Worm (Caenorhabditis elegans): Measurements from ENCODE around the gene C54F6.20.

DNA sequence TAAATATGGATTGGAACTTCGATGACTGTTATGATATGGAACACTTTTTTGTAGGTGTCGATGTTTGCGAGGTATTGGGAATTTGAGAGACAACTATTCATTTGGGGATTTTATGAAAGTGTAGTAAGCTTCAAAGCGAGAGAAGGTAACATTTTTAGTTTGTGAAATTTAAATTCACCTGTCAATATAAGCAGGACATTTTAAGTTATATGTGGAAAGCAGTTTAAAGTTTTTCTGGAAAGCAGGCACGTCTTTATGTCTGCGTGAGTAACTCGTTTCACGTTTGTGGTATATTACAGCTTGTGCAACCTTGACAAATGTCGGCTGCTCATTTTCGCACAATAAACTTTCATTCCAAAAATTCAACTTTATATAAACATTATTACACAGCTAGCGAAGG, 20.3 kb upstream of the C54F6.20 start, which contains the start of gene srh-229:
- TF ChIP-seq ztf-29 (GFP tag; IDR thresholded peaks at IDR 0.05) (no peak), cog-1 (tag; optimal IDR thresholded peaks at IDR 0.05) (no peak), ref-1 (GFP tag; conservative IDR thresholded peaks at IDR 0.05) (no peak)
